Fruit fly (Drosophila melanogaster): Measurements from ENCODE around the gene CG6659.

- TF ChIP-seq pad (GFP tag; optimal IDR thresholded peaks at IDR 0.05) = no peak
- TF ChIP-seq CG7101 (tag; optimal IDR thresholded peaks at IDR 0.05) = no peak
- TF ChIP-seq toe (GFP tag; optimal IDR thresholded peaks at IDR 0.05) = no peak
- no peak for TF ChIP-seq Clk (GFP tag; optimal IDR thresholded peaks at IDR 0.05)
- no peak for TF ChIP-seq Hr96 (GFP tag; optimal IDR thresholded peaks at IDR 0.05)
- TF ChIP-seq CG33017 (tag; optimal IDR thresholded peaks at IDR 0.05) = no peak
Observed at dm6 chrX:18665715-18666267, 8.7 kb upstream of the CG6659 start.

All from whole organism, adult.